Worm (Caenorhabditis elegans) whole organism, late embryonic: ENCODE measurements around the gene zip-7.

Experiments
- K02D7.2 ChIP-seq: sonication (generic microtip); optimal IDR thresholded peaks from 2 replicates; lab custom pipeline; 2017; ENCODE audit warnings: mild to moderate bottlenecking, missing genetic modification characterization, missing compliant biosample characterization
- K09A11.1 ChIP-seq: sonication (generic microtip); optimal IDR thresholded peaks from 2 replicates; lab custom pipeline; 2017; ENCODE audit warnings: antibody characterized with exemption, mild to moderate bottlenecking, missing genetic modification characterization, missing compliant biosample characterization; ENCODE audit not compliant: insufficient read depth
- ceh-22 ChIP-seq: sonication (generic microtip); optimal IDR thresholded peaks from 2 replicates; lab custom pipeline; 2017; ENCODE audit warnings: missing biosample characterization, missing genetic modification characterization
- ceh-48 ChIP-seq: sonication (generic microtip); optimal IDR thresholded peaks from 2 replicates; lab custom pipeline; 2016; ENCODE audit warnings: missing genetic modification characterization, inconsistent platforms, missing compliant biosample characterization
- dmd-4 ChIP-seq: sonication (generic microtip); optimal IDR thresholded peaks from 2 replicates; lab custom pipeline; 2016; ENCODE audit warnings: borderline replicate concordance, missing genetic modification characterization, missing compliant biosample characterization
- dve-1 ChIP-seq: sonication (generic microtip); optimal IDR thresholded peaks from 2 replicates; lab custom pipeline; 2017; ENCODE audit warnings: antibody characterized with exemption, mild to moderate bottlenecking, missing genetic modification characterization, missing compliant biosample characterization
- elt-2 ChIP-seq: sonication (generic microtip); optimal IDR thresholded peaks from 2 replicates; lab custom pipeline; 2016; ENCODE audit warnings: missing genetic modification reagents, missing genetic modification characterization, missing compliant biosample characterization
- elt-4 ChIP-seq: sonication (generic microtip); optimal IDR thresholded peaks from 2 replicates; lab custom pipeline; 2016; ENCODE audit warnings: missing genetic modification characterization, missing compliant biosample characterization
- ets-4 ChIP-seq: sonication (generic microtip); optimal IDR thresholded peaks from 2 replicates; lab custom pipeline; 2016; ENCODE audit warnings: missing genetic modification characterization, missing compliant biosample characterization
- fax-1 ChIP-seq: sonication (generic microtip); optimal IDR thresholded peaks from 2 replicates; lab custom pipeline; 2016; ENCODE audit warnings: missing genotype, missing genetic modification characterization, missing compliant biosample characterization
- fkh-10 ChIP-seq: fragments of 150-350 bp; optimal IDR thresholded peaks from 2 replicates; lab custom pipeline; 2014; ENCODE audit warnings: missing biosample characterization, missing genetic modification reagents, missing genetic modification characterization
- gmeb-2 ChIP-seq: sonication (generic microtip); optimal IDR thresholded peaks from 2 replicates; lab custom pipeline; 2016; ENCODE audit warnings: missing genetic modification characterization, inconsistent platforms, missing compliant biosample characterization
- hlh-8 ChIP-seq: sonication (generic microtip); optimal IDR thresholded peaks from 2 replicates; lab custom pipeline; 2016; ENCODE audit warnings: missing genotype, missing genetic modification characterization, missing compliant biosample characterization
- madf-2 ChIP-seq: sonication (generic microtip); optimal IDR thresholded peaks from 2 replicates; lab custom pipeline; 2017; ENCODE audit warnings: missing genetic modification characterization, missing compliant biosample characterization
- mec-3 ChIP-seq: sonication (generic microtip); optimal IDR thresholded peaks from 2 replicates; lab custom pipeline; 2016; ENCODE audit warnings: borderline replicate concordance, missing genetic modification characterization, missing compliant biosample characterization
- odd-2 ChIP-seq: sonication (generic microtip); optimal IDR thresholded peaks from 2 replicates; lab custom pipeline; 2017; ENCODE audit warnings: antibody characterized with exemption, mild to moderate bottlenecking, missing genetic modification characterization, missing compliant biosample characterization
- pag-3 ChIP-seq: sonication (generic microtip); optimal IDR thresholded peaks from 2 replicates; lab custom pipeline; 2016; ENCODE audit warnings: missing compliant biosample characterization, missing genetic modification characterization, borderline replicate concordance
- pax-1 ChIP-seq: fragments of 150-350 bp; optimal IDR thresholded peaks from 2 replicates; lab custom pipeline; 2014; ENCODE audit warnings: missing biosample characterization, missing genetic modification characterization
- pha-2 ChIP-seq: sonication (generic microtip); optimal IDR thresholded peaks from 2 replicates; lab custom pipeline; 2017; ENCODE audit warnings: mild to moderate bottlenecking, missing genetic modification characterization, missing compliant biosample characterization
- pha-4 ChIP-seq: fragments of 150-350 bp; optimal IDR thresholded peaks from 2 replicates; lab custom pipeline; 2018; ENCODE audit warnings: missing biosample characterization, missing genetic modification reagents, missing genetic modification characterization
- pqm-1 ChIP-seq: sonication (generic microtip); optimal IDR thresholded peaks from 2 replicates; lab custom pipeline; 2016; ENCODE audit warnings: missing genetic modification characterization, missing compliant biosample characterization
- pros-1 ChIP-seq: fragments of 150-350 bp; optimal IDR thresholded peaks from 2 replicates; lab custom pipeline; 2014; ENCODE audit warnings: missing biosample characterization, missing genetic modification reagents, missing genetic modification characterization
- ref-2 ChIP-seq: sonication (generic microtip); optimal IDR thresholded peaks from 2 replicates; lab custom pipeline; 2016; ENCODE audit warnings: missing genetic modification characterization, missing compliant biosample characterization
- sdc-2 ChIP-seq: sonication (generic microtip); optimal IDR thresholded peaks from 2 replicates; lab custom pipeline; 2016; ENCODE audit warnings: missing genotype, missing genetic modification characterization, missing compliant biosample characterization
- tbx-2 ChIP-seq: sonication (generic microtip); optimal IDR thresholded peaks from 2 replicates; lab custom pipeline; 2016; ENCODE audit warnings: missing genetic modification characterization, missing compliant biosample characterization
- ttx-3 ChIP-seq: sonication (generic microtip); optimal IDR thresholded peaks from 2 replicates; lab custom pipeline; 2016; ENCODE audit warnings: missing genetic modification reagents, missing genetic modification characterization, missing compliant biosample characterization
- unc-3 ChIP-seq, 2 experiments: fragments of 200-800 bp in 1 of 2; sonication (Bioruptor generic) in 1 of 2; sonication (generic microtip) in 1 of 2; conservative IDR thresholded peaks in 1 of 2; optimal IDR thresholded peaks in 1 of 2; 2 replicates each; pipeline versions ENCODE4 v1.3.6 to Lab custom; 2016 to 2022; ENCODE audit warnings: missing compliant biosample characterization in 2 of 2, missing genetic modification characterization in 2 of 2, missing genetic modification reagents in 1 of 2
- unc-42 ChIP-seq: sonication (generic microtip); optimal IDR thresholded peaks from 2 replicates; lab custom pipeline; 2016; ENCODE audit warnings: missing genotype, missing genetic modification characterization, missing compliant biosample characterization

zip-7 gene

DNA sequence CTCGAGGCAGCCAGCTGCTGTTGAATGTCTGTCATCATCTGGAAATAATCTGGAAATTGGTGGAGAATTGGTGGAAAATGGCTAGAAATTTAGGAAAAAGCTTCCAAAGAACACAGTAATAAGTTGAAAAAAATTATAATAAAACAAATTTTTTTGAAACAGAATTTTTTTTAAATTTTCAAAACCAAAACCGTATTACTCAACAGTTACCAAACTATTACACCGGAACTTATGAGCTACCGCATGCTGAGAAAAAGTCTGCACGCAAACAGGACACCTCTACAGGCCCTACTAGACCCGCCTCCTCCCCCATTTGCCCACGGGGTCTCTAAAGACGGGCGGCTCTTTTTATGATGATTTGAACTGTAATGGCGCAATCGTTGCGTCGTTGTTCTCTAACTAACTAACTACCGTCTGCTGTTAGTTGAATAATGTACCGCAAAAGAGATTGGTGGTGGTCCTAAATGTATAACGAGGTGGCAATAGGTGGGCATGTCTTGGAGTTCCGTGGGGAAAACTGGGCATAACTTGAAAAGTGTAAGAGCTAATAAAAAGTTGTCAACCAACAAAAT is at the start of gene zip-7:
Gene zip-7, minus strand, starts transcription at position 51 of the 572 bp plus-strand sequence.
- peak; percentile 5 for TF ChIP-seq odd-2 (tag; lab: Kevin White, UChicago)
- no peak for TF ChIP-seq dve-1 (tag; lab: Kevin White, UChicago)

DNA sequence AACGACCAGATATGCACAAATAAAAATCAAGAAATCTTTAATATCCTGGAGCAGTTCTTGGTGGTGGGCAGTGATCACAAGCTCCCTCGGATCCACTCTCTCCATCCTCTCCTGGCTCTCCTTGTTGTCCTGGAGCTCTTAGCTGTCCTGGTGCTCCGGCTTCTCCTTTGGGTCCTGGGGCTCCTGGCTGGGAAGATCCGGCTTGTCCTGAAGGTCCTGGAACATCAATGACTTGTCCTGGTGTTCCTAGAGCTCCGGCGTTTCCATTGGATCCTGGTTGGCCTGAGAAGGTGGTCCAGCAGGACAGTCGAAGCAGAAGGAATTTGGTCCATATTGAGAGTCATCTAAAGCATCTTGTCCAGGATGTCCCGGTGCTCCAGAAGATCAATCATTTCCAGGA is 46.0 kb upstream of the zip-7 start:
- TF ChIP-seq unc-3 (GFP tag; conservative IDR thresholded peaks at IDR 0.05; lab: Robert Waterston, UW) (no peak), unc-3 (tag; optimal IDR thresholded peaks at IDR 0.05; lab: Kevin White, UChicago) (no peak)

DNA sequence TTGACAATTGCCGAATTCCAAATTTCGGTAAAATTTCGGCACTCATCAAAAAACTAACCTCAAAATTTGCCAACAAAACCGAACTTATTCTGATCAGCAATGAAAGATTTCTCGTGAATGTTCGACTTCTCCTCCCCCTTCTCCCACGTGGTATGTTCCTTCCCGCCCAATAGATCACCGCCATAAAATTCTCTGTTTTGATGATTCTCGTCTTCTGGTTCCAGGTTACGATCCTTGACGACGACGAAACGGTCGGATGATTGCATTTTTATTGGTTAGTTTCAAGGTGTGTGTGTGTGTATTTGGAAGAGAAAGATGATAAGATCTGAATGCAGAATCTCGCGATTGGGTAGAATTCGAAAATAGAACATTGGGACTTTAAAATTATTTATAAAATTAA is 37.2 kb upstream of the zip-7 start, which contains the start of gene uroc-1:
Gene uroc-1, minus strand, starts transcription at position 101 of the 400 bp plus-strand sequence.
- TF ChIP-seq ceh-48 (no peak), tbx-2 (no peak), ttx-3 (tag; lab: Kevin White, UChicago) (no peak), K02D7.2 (no peak), gmeb-2 (no peak), elt-4 (tag; lab: Kevin White, UChicago) (no peak), sdc-2 (tag; lab: Kevin White, UChicago) (no peak), fkh-10 (no peak), pqm-1 (tag; lab: Kevin White, UChicago) (no peak)
- TF ChIP-seq, all 69 proteins: peak for 0

DNA sequence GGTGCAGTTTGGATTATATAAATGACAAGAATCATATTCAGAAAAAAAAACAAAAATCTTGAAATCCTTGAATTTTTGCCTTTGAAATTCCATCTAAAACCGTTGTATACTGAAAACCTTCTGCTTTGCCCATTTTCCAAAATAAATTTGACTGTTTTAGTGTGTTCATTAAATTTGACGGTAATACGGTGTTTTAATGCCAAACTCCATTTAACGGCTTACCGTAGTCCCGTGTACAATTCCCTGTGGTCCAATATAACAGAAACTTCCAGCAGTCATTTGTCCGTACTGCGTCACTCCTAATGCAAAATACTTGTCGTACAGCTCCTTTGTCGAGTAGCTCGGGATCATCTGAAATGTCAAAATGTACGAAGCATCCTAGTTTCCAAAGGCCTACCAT is 35.1 kb upstream of the zip-7 start:
- TF ChIP-seq fax-1 (tag; lab: Kevin White, UChicago) (no peak), hlh-8 (tag; lab: Kevin White, UChicago) (no peak), K09A11.1 (tag; lab: Kevin White, UChicago) (no peak), pag-3 (tag; lab: Kevin White, UChicago) (no peak)

DNA sequence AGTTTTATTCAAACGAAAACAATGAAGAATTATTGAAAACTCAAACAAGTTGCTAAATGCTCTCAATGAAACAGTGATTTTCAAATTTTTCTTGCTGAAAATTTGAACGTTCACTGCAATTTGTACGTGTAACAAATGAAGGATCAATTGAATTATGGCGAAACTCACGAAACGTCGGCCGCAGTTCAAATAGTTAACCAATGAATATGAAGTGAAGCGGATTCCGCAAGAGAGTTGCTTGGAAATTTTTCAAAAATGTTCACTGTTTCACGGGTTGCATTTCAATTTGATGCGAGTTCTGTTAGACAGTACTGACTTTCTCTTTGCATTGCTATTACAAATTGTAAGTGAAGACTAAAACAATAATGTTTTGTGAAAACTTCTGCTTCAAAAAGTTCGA is 29.4 kb upstream of the zip-7 start:
- TF ChIP-seq odd-2 (tag; lab: Kevin White, UChicago) (no peak), elt-4 (tag; lab: Kevin White, UChicago) (no peak), unc-3 (GFP tag; conservative IDR thresholded peaks at IDR 0.05; lab: Robert Waterston, UW) (no peak), unc-3 (tag; optimal IDR thresholded peaks at IDR 0.05; lab: Kevin White, UChicago) (no peak), mec-3 (tag; lab: Kevin White, UChicago) (no peak), ceh-48 (no peak), dmd-4 (no peak), pqm-1 (tag; lab: Kevin White, UChicago) (no peak), ets-4 (tag; lab: Kevin White, UChicago) (no peak)
- TF ChIP-seq, all 69 proteins: peak for 0

DNA sequence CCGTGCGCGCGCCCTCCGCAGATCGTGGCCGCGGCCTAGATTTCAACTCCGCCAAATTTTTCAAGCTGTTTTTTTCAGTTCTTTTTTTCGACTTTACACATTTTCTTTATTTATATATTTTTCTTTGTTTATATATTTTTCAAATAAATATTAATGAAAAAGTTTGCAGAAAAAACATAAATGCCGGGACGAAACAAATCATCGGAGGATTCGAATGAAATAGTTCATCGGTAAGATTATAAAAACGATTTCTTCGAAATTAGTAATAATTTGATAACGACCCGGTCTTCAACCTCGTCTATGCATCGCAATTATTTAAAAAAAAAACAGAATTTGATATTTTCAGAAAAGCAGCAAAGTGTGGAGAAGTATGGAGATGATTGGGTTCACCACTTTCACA is 27.9 kb upstream of the zip-7 start, which contains the start of gene Y51H4A.6:
Gene Y51H4A.6, plus strand, starts transcription at position 301 of the 400 bp plus-strand sequence.
- TF ChIP-seq ceh-22 (no peak), ref-2 (tag; lab: Kevin White, UChicago) (no peak), elt-2 (no peak), pha-2 (tag; lab: Kevin White, UChicago) (no peak), pros-1 (tag; lab: Kevin White, UChicago) (no peak), unc-42 (tag; lab: Kevin White, UChicago) (no peak), fax-1 (tag; lab: Kevin White, UChicago) (no peak), elt-4 (tag; lab: Kevin White, UChicago) (no peak), pha-4 (tag; lab: Kevin White, UChicago) (no peak), madf-2 (tag; lab: Kevin White, UChicago) (no peak), ttx-3 (tag; lab: Kevin White, UChicago) (no peak), odd-2 (tag; lab: Kevin White, UChicago) (no peak), K09A11.1 (tag; lab: Kevin White, UChicago) (no peak)

DNA sequence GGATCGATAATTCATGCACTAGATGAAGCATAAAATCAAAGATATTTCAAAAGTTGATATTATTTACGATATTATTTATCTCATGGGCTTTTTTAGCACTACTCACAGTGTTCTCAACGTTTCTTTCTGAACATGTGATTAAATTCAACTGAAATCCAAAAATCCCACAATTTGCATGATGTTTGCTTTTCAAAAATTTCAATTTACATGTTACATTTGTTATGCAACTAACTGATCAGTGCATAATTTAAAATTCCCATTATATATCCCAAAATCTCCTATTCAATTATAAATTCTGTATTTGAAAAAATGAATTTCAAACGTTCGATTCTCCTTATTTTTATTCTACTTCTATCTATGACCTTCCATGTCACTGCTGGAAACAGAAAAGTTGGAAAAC is 22.9 kb upstream of the zip-7 start, which contains the start of gene Y51H4A.937:
Gene Y51H4A.937, plus strand, starts transcription at position 301 of the 400 bp plus-strand sequence.
- no peak for TF ChIP-seq pax-1 (tag; lab: Kevin White, UChicago)
